Fruit fly (Drosophila melanogaster) whole organism, embryonic: ENCODE data around the gene JIL-1.
A peak's percentile ranks its signal among the peaks of the same experiment; 100 is the strongest.

Experiments used
- Aef1 ChIP-seq: fragments of 200-800 bp; sonication (Bioruptor generic); IDR thresholded peaks from 3 replicates; pipeline ENCODE4 v1.3.6; 2022; ENCODE audit warnings: missing biosample characterization, missing genetic modification characterization
- Blimp-1 ChIP-seq: fragments of 200-800 bp; sonication (Bioruptor generic); optimal IDR thresholded peaks from 3 replicates; lab custom pipeline; 2018; ENCODE audit warnings: missing biosample characterization, missing genetic modification characterization, mild to moderate bottlenecking, moderate library complexity, missing genetic modification reagents
- CG10654 ChIP-seq: fragments of 200-800 bp; sonication (Bioruptor generic); optimal IDR thresholded peaks from 2 replicates; lab custom pipeline; 2016; ENCODE audit warnings: missing biosample characterization, missing genetic modification characterization
- CG17385 ChIP-seq: fragments of 200-800 bp; sonication (Bioruptor generic); optimal IDR thresholded peaks from 3 replicates; lab custom pipeline; 2018; ENCODE audit warnings: missing biosample characterization, mild to moderate bottlenecking, missing genetic modification characterization
- CG31365 ChIP-seq: fragments of 200-800 bp; sonication (Bioruptor generic); optimal IDR thresholded peaks from 2 replicates; lab custom pipeline; 2018; ENCODE audit warnings: missing biosample characterization, mild to moderate bottlenecking, missing genetic modification characterization
- CG42726 ChIP-seq: fragments of 200-800 bp; sonication (Bioruptor generic); IDR thresholded peaks from 2 replicates; pipeline ENCODE4 v1.3.6; 2022; ENCODE audit warnings: missing biosample characterization, missing genetic modification characterization; ENCODE audit not compliant: partially characterized antibody
- CG4328 ChIP-seq: fragments of 200-800 bp; sonication (Bioruptor generic); optimal IDR thresholded peaks from 3 replicates; lab custom pipeline; 2017; ENCODE audit warnings: missing biosample characterization, missing genetic modification reagents, missing genetic modification characterization
- CG4730 ChIP-seq: fragments of 200-800 bp; sonication (Bioruptor generic); IDR thresholded peaks from 2 replicates; pipeline ENCODE4 v1.3.6; 2022; ENCODE audit warnings: missing biosample characterization, missing genetic modification characterization
- CG6175 ChIP-seq: fragments of 200-800 bp; sonication (Bioruptor generic); IDR thresholded peaks from 3 replicates; pipeline ENCODE4 v1.3.6; 2022; ENCODE audit warnings: missing biosample characterization, missing genetic modification characterization
- CG6689 ChIP-seq: fragments of 200-800 bp; sonication (Bioruptor generic); IDR thresholded peaks from 2 replicates; pipeline ENCODE4 v1.3.6; 2022; ENCODE audit warnings: missing biosample characterization, missing genetic modification characterization
- CG7271 ChIP-seq: fragments of 200-800 bp; sonication (Bioruptor generic); optimal IDR thresholded peaks from 2 replicates; lab custom pipeline; 2018; ENCODE audit warnings: missing biosample characterization, mild to moderate bottlenecking, missing genetic modification characterization, moderate library complexity
- CG7839 ChIP-seq: fragments of 200-800 bp; sonication (Bioruptor generic); optimal IDR thresholded peaks from 3 replicates; lab custom pipeline; 2018; ENCODE audit warnings: missing biosample characterization, mild to moderate bottlenecking, missing genetic modification characterization, moderate library complexity
- CG8765 ChIP-seq: fragments of 200-800 bp; sonication (Bioruptor generic); IDR thresholded peaks from 2 replicates; pipeline ENCODE4 v1.3.6; 2022; ENCODE audit warnings: missing biosample characterization, missing genetic modification characterization
- CHES-1-like ChIP-seq: fragments of 200-800 bp; sonication (Bioruptor generic); optimal IDR thresholded peaks from 2 replicates; lab custom pipeline; 2016; ENCODE audit warnings: missing biosample characterization, missing genetic modification characterization
- Deaf1 ChIP-seq: fragments of 200-800 bp; optimal IDR thresholded peaks from 3 replicates; lab custom pipeline; 2019; ENCODE audit warnings: missing biosample characterization, mild to moderate bottlenecking, missing genetic modification characterization, moderate library complexity
- Hr3 ChIP-seq: fragments of 200-800 bp; sonication (Bioruptor generic); optimal IDR thresholded peaks from 3 replicates; lab custom pipeline; 2016; ENCODE audit warnings: missing biosample characterization, missing genetic modification characterization
- Hr78 ChIP-seq, 2 experiments: fragments of 200-800 bp in 1 of 2; fragments of >200 bp in 1 of 2; sonication (Bioruptor generic) in 1 of 2; optimal IDR thresholded peaks; 2 replicates each; lab custom pipeline; 2017 to 2019; ENCODE audit warnings: missing biosample characterization in 2 of 2, missing genetic modification characterization in 2 of 2, mild to moderate bottlenecking in 1 of 2, moderate library complexity in 1 of 2
- Kr ChIP-seq: fragments of 200-800 bp; sonication (Bioruptor generic); optimal IDR thresholded peaks from 2 replicates; lab custom pipeline; 2017; ENCODE audit warnings: missing biosample characterization, mild to moderate bottlenecking, missing genetic modification characterization
- Lhr ChIP-seq: fragments of 200-800 bp; sonication (Bioruptor generic); optimal IDR thresholded peaks from 3 replicates; lab custom pipeline; 2017; ENCODE audit warnings: mild to moderate bottlenecking, missing biosample characterization, missing genetic modification reagents, missing genetic modification characterization
- MESR4 ChIP-seq: fragments of 200-800 bp; sonication (Bioruptor generic); optimal IDR thresholded peaks from 2 replicates; lab custom pipeline; 2018; ENCODE audit warnings: missing biosample characterization, mild to moderate bottlenecking, missing genetic modification characterization, moderate library complexity
- NK7.1 ChIP-seq: fragments of 200-800 bp; sonication (Bioruptor generic); optimal IDR thresholded peaks from 3 replicates; lab custom pipeline; 2016; ENCODE audit warnings: missing biosample characterization, missing genetic modification characterization
- al ChIP-seq: fragments of 200-800 bp; sonication (Bioruptor generic); IDR thresholded peaks from 2 replicates; pipeline ENCODE4 v1.3.6; 2022; ENCODE audit warnings: missing biosample characterization, missing genetic modification characterization
- ash1 ChIP-seq: fragments of 200-800 bp; sonication (Bioruptor generic); optimal IDR thresholded peaks from 2 replicates; lab custom pipeline; 2018; ENCODE audit warnings: missing biosample characterization, mild to moderate bottlenecking, missing genetic modification characterization
- az2 ChIP-seq: fragments of 200-800 bp; sonication (Bioruptor generic); optimal IDR thresholded peaks from 3 replicates; lab custom pipeline; 2016; ENCODE audit warnings: missing biosample characterization, missing genetic modification characterization
- chn ChIP-seq: fragments of 200-800 bp; sonication (Bioruptor generic); optimal IDR thresholded peaks from 2 replicates; lab custom pipeline; 2016; ENCODE audit warnings: missing biosample characterization, missing genetic modification characterization
- dan ChIP-seq: fragments of 200-800 bp; sonication (Bioruptor generic); IDR thresholded peaks from 2 replicates; pipeline ENCODE4 v1.3.6; 2022; ENCODE audit warnings: missing biosample characterization, missing genetic modification characterization
- dmrt11E ChIP-seq: fragments of 200-800 bp; sonication (Bioruptor generic); optimal IDR thresholded peaks from 3 replicates; lab custom pipeline; 2018; ENCODE audit warnings: missing biosample characterization, mild to moderate bottlenecking, missing genetic modification characterization, moderate library complexity
- dmrt99B ChIP-seq: fragments of 200-800 bp; sonication (Bioruptor generic); optimal IDR thresholded peaks from 2 replicates; lab custom pipeline; 2018; ENCODE audit warnings: missing biosample characterization, mild to moderate bottlenecking, missing genetic modification characterization, moderate library complexity
- eyg ChIP-seq: fragments of 200-800 bp; sonication (Bioruptor generic); optimal IDR thresholded peaks from 3 replicates; lab custom pipeline; 2016; ENCODE audit warnings: missing biosample characterization, missing genetic modification characterization
- h ChIP-seq: fragments of >200 bp; optimal IDR thresholded peaks from 2 replicates; lab custom pipeline; 2017
- ham ChIP-seq: fragments of 200-800 bp; sonication (Bioruptor generic); IDR thresholded peaks from 2 replicates; pipeline ENCODE4 v1.3.6; 2022; ENCODE audit warnings: missing biosample characterization, missing genetic modification characterization
- hbn ChIP-seq: fragments of 200-800 bp; sonication (Bioruptor generic); IDR thresholded peaks from 2 replicates; pipeline ENCODE4 v1.3.6; 2022; ENCODE audit warnings: missing biosample characterization, missing genetic modification characterization; ENCODE audit not compliant: partially characterized antibody
- inv ChIP-seq: fragments of 200-800 bp; sonication (Bioruptor generic); IDR thresholded peaks from 2 replicates; pipeline ENCODE4 v1.3.6; 2022; ENCODE audit warnings: missing biosample characterization, missing genetic modification characterization; ENCODE audit not compliant: partially characterized antibody
- jigr1 ChIP-seq: fragments of 200-800 bp; sonication (Bioruptor generic); IDR thresholded peaks from 3 replicates; pipeline ENCODE4 v1.3.6; 2022; ENCODE audit warnings: missing biosample characterization, missing genetic modification characterization
- lbe ChIP-seq: fragments of 200-800 bp; sonication (Bioruptor generic); optimal IDR thresholded peaks from 2 replicates; lab custom pipeline; 2016; ENCODE audit warnings: missing biosample characterization, mild to moderate bottlenecking, missing genetic modification characterization
- lilli ChIP-seq: fragments of 200-800 bp; sonication (Bioruptor generic); optimal IDR thresholded peaks from 3 replicates; lab custom pipeline; 2016; ENCODE audit warnings: missing biosample characterization, missing genetic modification characterization
- luna ChIP-seq: fragments of 200-800 bp; sonication (Bioruptor generic); optimal IDR thresholded peaks from 2 replicates; lab custom pipeline; 2016; ENCODE audit warnings: missing biosample characterization, missing genetic modification characterization
- mld ChIP-seq: fragments of 200-800 bp; sonication (Bioruptor generic); IDR thresholded peaks from 3 replicates; pipeline ENCODE4 v1.3.6; 2022; ENCODE audit warnings: missing biosample characterization, missing genetic modification characterization; ENCODE audit not compliant: partially characterized antibody
- nau ChIP-seq: fragments of 200-800 bp; sonication (Bioruptor generic); optimal IDR thresholded peaks from 3 replicates; lab custom pipeline; 2017; ENCODE audit warnings: missing biosample characterization, mild to moderate bottlenecking, missing genetic modification characterization, missing genetic modification reagents
- pb ChIP-seq: fragments of 200-800 bp; sonication (Bioruptor generic); optimal IDR thresholded peaks from 3 replicates; lab custom pipeline; 2016; ENCODE audit warnings: missing biosample characterization, missing genetic modification characterization
- prd ChIP-seq, 3 experiments: fragments of >200 bp in 2 of 3; fragments of 200-800 bp in 1 of 3; sonication (Bioruptor generic) in 1 of 3; optimal IDR thresholded peaks in 2 of 3; IDR thresholded peaks in 1 of 3; 2 replicates in 2 of 3; 3 replicates in 1 of 3; pipeline versions ENCODE4 v1.3.6 to Lab custom; 2017 to 2022; ENCODE audit warnings: missing biosample characterization in 1 of 3, missing genetic modification characterization in 1 of 3
- pros ChIP-seq: fragments of 200-800 bp; sonication (Bioruptor generic); optimal IDR thresholded peaks from 3 replicates; lab custom pipeline; 2019; ENCODE audit warnings: missing biosample characterization, mild to moderate bottlenecking, missing genetic modification characterization, moderate library complexity
- pzg ChIP-seq: fragments of 200-800 bp; sonication (Bioruptor generic); optimal IDR thresholded peaks from 3 replicates; lab custom pipeline; 2018; ENCODE audit warnings: missing biosample characterization, mild to moderate bottlenecking, missing genetic modification characterization, moderate library complexity
- row ChIP-seq: fragments of 200-800 bp; sonication (Bioruptor generic); IDR thresholded peaks from 3 replicates; pipeline ENCODE4 v1.3.6; 2022; ENCODE audit warnings: missing biosample characterization, missing genetic modification characterization
- slou ChIP-seq: fragments of 200-800 bp; sonication (Bioruptor generic); optimal IDR thresholded peaks from 3 replicates; lab custom pipeline; 2016; ENCODE audit warnings: missing biosample characterization, missing genetic modification characterization
- sob ChIP-seq: fragments of 200-800 bp; sonication (Bioruptor generic); IDR thresholded peaks from 2 replicates; pipeline ENCODE4 v1.3.6; 2022; ENCODE audit warnings: missing biosample characterization, missing genetic modification characterization
- trh ChIP-seq: fragments of 200-800 bp; sonication (Bioruptor generic); optimal IDR thresholded peaks from 2 replicates; lab custom pipeline; 2016; ENCODE audit warnings: missing biosample characterization, missing genetic modification characterization
- vvl ChIP-seq: fragments of 200-800 bp; sonication (Bioruptor generic); IDR thresholded peaks from 2 replicates; pipeline ENCODE4 v1.3.6; 2022; ENCODE audit warnings: missing biosample characterization, missing genetic modification characterization
- zf30C ChIP-seq: fragments of 200-800 bp; sonication (Bioruptor generic); optimal IDR thresholded peaks from 3 replicates; lab custom pipeline; 2018; ENCODE audit warnings: missing biosample characterization, mild to moderate bottlenecking, missing genetic modification characterization
- zfh2 ChIP-seq: fragments of 200-800 bp; sonication (Bioruptor generic); optimal IDR thresholded peaks from 2 replicates; lab custom pipeline; 2016; ENCODE audit warnings: missing biosample characterization, missing genetic modification characterization

Gene JIL-1

DNA sequence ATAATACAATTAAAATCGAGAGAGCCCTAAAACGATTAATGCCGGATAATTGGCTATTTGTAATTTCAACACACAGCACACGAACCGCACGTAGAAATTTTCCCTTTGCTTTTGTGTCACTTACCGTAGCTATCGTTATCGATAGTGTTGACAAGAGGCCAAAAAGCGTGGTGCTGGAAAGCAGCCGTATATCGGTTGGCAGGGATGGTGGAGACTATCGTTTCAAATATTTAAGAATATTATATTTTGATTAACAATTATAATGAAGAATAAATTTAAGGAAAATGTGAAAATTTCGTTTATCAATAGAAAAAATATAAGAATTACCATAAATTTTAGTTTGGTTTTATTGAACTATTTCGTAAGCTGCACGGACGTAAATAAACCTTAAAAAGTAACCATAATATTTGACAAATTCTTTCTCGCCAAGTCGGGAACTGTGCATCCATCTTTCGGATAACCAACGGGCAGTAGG lies at the start of gene JIL-1 (continued):
- no peak for TF ChIP-seq prd (optimal IDR thresholded peaks at IDR 0.05; lab: Kevin White, UChicago)
- peak; percentile 72; the same call in 2 of the 3 replicates for TF ChIP-seq prd (GFP tag; IDR thresholded peaks at IDR 0.05; lab: Robert Waterston, UW)
- TF ChIP-seq row (GFP tag; lab: Robert Waterston, UW): peak; percentile 93
- TF ChIP-seq luna: no peak
- TF ChIP-seq eyg (GFP tag; lab: Kevin White, UChicago): no peak
- TF ChIP-seq zf30C (GFP tag; lab: Kevin White, UChicago): no peak
- TF ChIP-seq NK7.1 (GFP tag; lab: Kevin White, UChicago): no peak
- no peak for TF ChIP-seq Kr (GFP tag; lab: Kevin White, UChicago)
- TF ChIP-seq CG17385: peak; percentile 44
- TF ChIP-seq CHES-1-like: no peak
- TF ChIP-seq jigr1 (GFP tag; lab: Robert Waterston, UW): no peak
- no peak for TF ChIP-seq Lhr (GFP tag; lab: Kevin White, UChicago)
- TF ChIP-seq ham (GFP tag; lab: Robert Waterston, UW): peak; percentile 40; the same call in 1 of the 2 replicates
- peak; percentile 75 for TF ChIP-seq hbn (GFP tag; lab: Robert Waterston, UW)
- peak; percentile 71; the same call in 2 of the 3 replicates for TF ChIP-seq CG6175 (GFP tag; lab: Robert Waterston, UW)
- peak; percentile 8 for TF ChIP-seq trh (GFP tag; lab: Kevin White, UChicago)
- TF ChIP-seq CG7271: no peak
- TF ChIP-seq dmrt99B (tag; lab: Kevin White, UChicago): peak; percentile 16
- TF ChIP-seq Hr78 (GFP tag; optimal IDR thresholded peaks at IDR 0.05; lab: Kevin White, UChicago): no peak
- no peak for TF ChIP-seq nau (GFP tag; lab: Kevin White, UChicago)
- TF ChIP-seq Blimp-1: peak; percentile 39
- TF ChIP-seq vvl (GFP tag; lab: Robert Waterston, UW): peak; percentile 87
- no peak for TF ChIP-seq pros (GFP tag; lab: Kevin White, UChicago)
- TF ChIP-seq slou (GFP tag; lab: Kevin White, UChicago): peak; percentile 47
- TF ChIP-seq CG8765 (GFP tag; lab: Robert Waterston, UW): no peak
- TF ChIP-seq CG6689 (GFP tag; lab: Robert Waterston, UW): peak; percentile 31; the same call in 1 of the 2 replicates
- TF ChIP-seq Deaf1 (tag; lab: Kevin White, UChicago): peak; percentile 6
- TF ChIP-seq lilli: peak; percentile 76
- no peak for TF ChIP-seq CG31365 (tag; lab: Kevin White, UChicago)
- TF ChIP-seq CG4730 (GFP tag; lab: Robert Waterston, UW): peak; percentile 50
- peak; percentile 70 for TF ChIP-seq MESR4
- no peak for TF ChIP-seq CG4328 (GFP tag; lab: Kevin White, UChicago)
- TF ChIP-seq h (lab: Kevin White, UChicago): no peak
- peak; percentile 93 for TF ChIP-seq sob (GFP tag; lab: Robert Waterston, UW)
- peak; percentile 79 for TF ChIP-seq pzg (GFP tag; lab: Kevin White, UChicago)
- peak; percentile 65 for TF ChIP-seq Hr3 (GFP tag; lab: Kevin White, UChicago)
- peak; percentile 51 for TF ChIP-seq lbe (GFP tag; lab: Kevin White, UChicago)
- peak; percentile 79 for TF ChIP-seq CG7839 (tag; lab: Kevin White, UChicago)
- peak; percentile 71 for TF ChIP-seq zfh2
- TF ChIP-seq al (GFP tag; lab: Robert Waterston, UW): peak; percentile 72
- TF ChIP-seq Aef1 (GFP tag; lab: Robert Waterston, UW): peak; percentile 47
- TF ChIP-seq dmrt11E (tag; lab: Kevin White, UChicago): peak; percentile 36
- peak; percentile 87 for TF ChIP-seq CG42726 (GFP tag; lab: Robert Waterston, UW)
- TF ChIP-seq mld (GFP tag; lab: Robert Waterston, UW): peak; percentile 79
- TF ChIP-seq CG10654 (GFP tag; lab: Kevin White, UChicago): peak; percentile 28
- no peak for TF ChIP-seq pb (GFP tag; lab: Kevin White, UChicago)
- TF ChIP-seq inv (GFP tag; lab: Robert Waterston, UW): peak; percentile 83
- no peak for TF ChIP-seq dan (GFP tag; lab: Robert Waterston, UW)
- TF ChIP-seq chn (GFP tag; lab: Kevin White, UChicago): peak; percentile 50
- no peak for TF ChIP-seq ash1
- TF ChIP-seq az2: peak; percentile 48
